Worm (Caenorhabditis elegans) whole organism, L4 larva: ENCODE measurements around the gene B0244.10.

Experiments
- ceh-62 ChIP-seq: sonication (generic microtip); optimal IDR thresholded peaks from 2 replicates; lab custom pipeline; 2017; ENCODE audit warnings: missing biosample characterization, missing genetic modification characterization
- jun-1 ChIP-seq: fragments of 150-350 bp; optimal IDR thresholded peaks from 2 replicates; lab custom pipeline; 2014; ENCODE audit warnings: missing biosample characterization, missing genetic modification reagents, missing genetic modification characterization
- nhr-102 ChIP-seq: sonication (generic microtip); optimal IDR thresholded peaks from 2 replicates; lab custom pipeline; 2016; ENCODE audit warnings: mild to moderate bottlenecking, missing genetic modification characterization, moderate library complexity, missing compliant biosample characterization
- pqm-1 ChIP-seq: sonication (generic microtip); optimal IDR thresholded peaks from 2 replicates; lab custom pipeline; 2017; ENCODE audit warnings: missing biosample characterization, missing genetic modification characterization

DNA sequence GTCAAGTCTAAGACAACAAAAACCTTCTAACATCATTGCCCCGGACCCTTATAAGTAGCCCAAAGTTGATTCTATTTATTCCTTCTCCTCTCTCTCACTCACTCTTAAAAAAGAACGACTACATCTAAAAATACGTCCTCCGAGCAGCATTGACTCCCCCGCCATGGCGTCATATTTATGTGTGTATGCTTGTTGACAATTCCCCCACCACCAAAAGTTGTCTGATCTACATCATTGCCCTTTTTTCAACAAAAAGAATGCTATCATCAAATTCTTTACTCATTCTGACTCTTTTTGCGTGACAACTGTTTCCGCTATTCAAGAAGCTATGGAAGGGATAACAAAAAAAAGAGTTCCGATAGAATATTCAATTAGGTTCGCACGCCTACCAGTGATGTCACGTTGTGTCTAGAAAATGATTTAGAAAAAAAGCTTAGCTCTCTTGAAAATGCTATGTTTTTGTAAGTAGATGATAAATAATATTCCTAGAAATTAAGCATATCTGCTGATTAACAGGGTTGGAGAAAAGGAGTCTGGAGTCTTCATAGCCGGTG is 22.6 kb downstream of the B0244.10 start:
- TF ChIP-seq ceh-62 (tag; lab: Kevin White, UChicago) (no peak), pqm-1 (no peak), nhr-102 (tag; lab: Kevin White, UChicago) (no peak), jun-1 (no peak)
